Fruit fly (Drosophila melanogaster) whole organism, embryonic: ENCODE results near the gene CG11147.
A peak's percentile ranks its signal among the peaks of the same experiment; 100 is the strongest.

Experiments used
- Bgb ChIP-seq: fragments of 200-800 bp; sonication (Bioruptor generic); IDR thresholded peaks from 2 replicates; pipeline ENCODE4 v1.3.6; 2022; ENCODE audit warnings: missing biosample characterization, missing genetic modification characterization; ENCODE audit not compliant: partially characterized antibody
- CG10274 ChIP-seq: fragments of 200-800 bp; sonication (Bioruptor generic); optimal IDR thresholded peaks from 3 replicates; lab custom pipeline; 2017; ENCODE audit warnings: missing biosample characterization, mild to moderate bottlenecking, missing genetic modification characterization
- CG12155 ChIP-seq: fragments of 200-800 bp; sonication (Bioruptor generic); optimal IDR thresholded peaks from 3 replicates; lab custom pipeline; 2016; ENCODE audit warnings: missing biosample characterization, missing genetic modification characterization
- CG12236 ChIP-seq: fragments of 200-800 bp; sonication (Bioruptor generic); optimal IDR thresholded peaks from 2 replicates; lab custom pipeline; 2016; ENCODE audit warnings: missing biosample characterization, missing genetic modification characterization
- CG12769 ChIP-seq: fragments of 200-800 bp; sonication (Bioruptor generic); optimal IDR thresholded peaks from 2 replicates; lab custom pipeline; 2019; ENCODE audit warnings: missing biosample characterization, mild to moderate bottlenecking, missing genetic modification characterization, moderate library complexity
- CG13287 ChIP-seq: fragments of 200-800 bp; sonication (Bioruptor generic); IDR thresholded peaks from 2 replicates; pipeline ENCODE4 v1.3.6; 2022; ENCODE audit warnings: missing biosample characterization, missing genetic modification characterization; ENCODE audit not compliant: partially characterized antibody
- CG1603 ChIP-seq: fragments of 200-800 bp; sonication (Bioruptor generic); optimal IDR thresholded peaks from 2 replicates; lab custom pipeline; 2019; ENCODE audit warnings: missing biosample characterization, mild to moderate bottlenecking, missing genetic modification characterization, moderate library complexity
- CG17385 ChIP-seq: fragments of 200-800 bp; sonication (Bioruptor generic); optimal IDR thresholded peaks from 3 replicates; lab custom pipeline; 2018; ENCODE audit warnings: missing biosample characterization, mild to moderate bottlenecking, missing genetic modification characterization
- CG2199 ChIP-seq: fragments of 200-800 bp; sonication (Bioruptor generic); IDR thresholded peaks from 3 replicates; pipeline ENCODE4 v1.3.6; 2022; ENCODE audit warnings: missing biosample characterization, missing genetic modification characterization
- CG2678 ChIP-seq: fragments of 200-800 bp; sonication (Bioruptor generic); optimal IDR thresholded peaks from 3 replicates; lab custom pipeline; 2019; ENCODE audit warnings: missing biosample characterization, mild to moderate bottlenecking, missing genetic modification characterization, moderate library complexity
- CG3281 ChIP-seq: fragments of 200-800 bp; sonication (Bioruptor generic); optimal IDR thresholded peaks from 3 replicates; lab custom pipeline; 2017; ENCODE audit warnings: missing biosample characterization, mild to moderate bottlenecking, missing genetic modification characterization
- CG3407 ChIP-seq: fragments of 200-800 bp; sonication (Bioruptor generic); optimal IDR thresholded peaks from 2 replicates; lab custom pipeline; 2018; ENCODE audit warnings: missing biosample characterization, mild to moderate bottlenecking, missing genetic modification characterization
- CG34376 ChIP-seq: fragments of 200-800 bp; sonication (Bioruptor generic); optimal IDR thresholded peaks from 2 replicates; lab custom pipeline; 2018; ENCODE audit warnings: missing biosample characterization, mild to moderate bottlenecking, missing genetic modification characterization
- CG4424 ChIP-seq: fragments of 200-800 bp; sonication (Bioruptor generic); optimal IDR thresholded peaks from 3 replicates; lab custom pipeline; 2016; ENCODE audit warnings: missing biosample characterization, missing genetic modification characterization
- CG6683 ChIP-seq: fragments of 200-800 bp; sonication (Bioruptor generic); optimal IDR thresholded peaks from 2 replicates; lab custom pipeline; 2017; ENCODE audit warnings: missing biosample characterization, mild to moderate bottlenecking, missing genetic modification characterization, missing genetic modification reagents
- CG7556 ChIP-seq: fragments of 200-800 bp; sonication (Bioruptor generic); optimal IDR thresholded peaks from 2 replicates; lab custom pipeline; 2017; ENCODE audit warnings: missing biosample characterization, mild to moderate bottlenecking, missing genetic modification characterization
- CG9609 ChIP-seq: fragments of 200-800 bp; sonication (Bioruptor generic); optimal IDR thresholded peaks from 3 replicates; lab custom pipeline; 2016; ENCODE audit warnings: missing biosample characterization, missing genetic modification characterization
- D19B ChIP-seq: fragments of 200-800 bp; sonication (Bioruptor generic); optimal IDR thresholded peaks from 2 replicates; lab custom pipeline; 2017; ENCODE audit warnings: missing biosample characterization, mild to moderate bottlenecking, missing genetic modification characterization
- H2.0 ChIP-seq: fragments of 200-800 bp; sonication (Bioruptor generic); IDR thresholded peaks from 2 replicates; pipeline ENCODE4 v1.3.6; 2022; ENCODE audit warnings: missing biosample characterization, missing genetic modification characterization
- HLH4C ChIP-seq: fragments of 200-800 bp; sonication (Bioruptor generic); IDR thresholded peaks from 3 replicates; pipeline ENCODE4 v1.3.6; 2022; ENCODE audit warnings: missing biosample characterization, missing genetic modification characterization; ENCODE audit not compliant: partially characterized antibody
- Hmr ChIP-seq: fragments of 200-800 bp; sonication (Bioruptor generic); optimal IDR thresholded peaks from 3 replicates; lab custom pipeline; 2017; ENCODE audit warnings: mild to moderate bottlenecking, missing biosample characterization, missing genetic modification reagents, missing genetic modification characterization
- Lim3 ChIP-seq: fragments of 200-800 bp; sonication (Bioruptor generic); IDR thresholded peaks from 2 replicates; pipeline ENCODE4 v1.3.6; 2022; ENCODE audit warnings: missing biosample characterization, missing genetic modification characterization
- Max ChIP-seq: fragments of 200-800 bp; sonication (Bioruptor generic); optimal IDR thresholded peaks from 2 replicates; lab custom pipeline; 2016; ENCODE audit warnings: missing biosample characterization, mild to moderate bottlenecking, missing genetic modification characterization
- Med ChIP-seq: fragments of 200-800 bp; sonication (Bioruptor generic); peaks from one replicate; lab custom pipeline; 2016; ENCODE audit warnings: missing biosample characterization, missing genetic modification characterization, mild to moderate bottlenecking, inconsistent platforms, moderate library complexity
- Ravus ChIP-seq: fragments of 200-800 bp; sonication (Bioruptor generic); IDR thresholded peaks from 2 replicates; pipeline ENCODE4 v1.3.6; 2022; ENCODE audit warnings: missing biosample characterization, missing genetic modification characterization
- Rfx ChIP-seq: fragments of 200-800 bp; sonication (Bioruptor generic); IDR thresholded peaks from 2 replicates; pipeline ENCODE4 v1.3.6; 2022; ENCODE audit warnings: missing biosample characterization, missing genetic modification characterization
- Sin3A ChIP-seq: fragments of >200 bp; optimal IDR thresholded peaks from 2 replicates; lab custom pipeline; 2018
- Sox100B ChIP-seq: fragments of 200-800 bp; sonication (Bioruptor generic); optimal IDR thresholded peaks from 3 replicates; lab custom pipeline; 2018; ENCODE audit warnings: missing biosample characterization, mild to moderate bottlenecking, missing genetic modification characterization
- TFAM ChIP-seq: fragments of 200-800 bp; sonication (Bioruptor generic); optimal IDR thresholded peaks from 2 replicates; lab custom pipeline; 2017; ENCODE audit warnings: missing biosample characterization, missing genetic modification characterization, inconsistent platforms
- Xbp1 ChIP-seq: fragments of 200-800 bp; sonication (Bioruptor generic); optimal IDR thresholded peaks from 3 replicates; lab custom pipeline; 2016; ENCODE audit warnings: missing biosample characterization, mild to moderate bottlenecking, missing genetic modification characterization
- ab ChIP-seq: fragments of 200-800 bp; sonication (Bioruptor generic); optimal IDR thresholded peaks from 2 replicates; lab custom pipeline; 2016; ENCODE audit warnings: missing biosample characterization, missing genetic modification characterization
- caup ChIP-seq: fragments of 200-800 bp; sonication (Bioruptor generic); optimal IDR thresholded peaks from 3 replicates; lab custom pipeline; 2017; ENCODE audit warnings: missing biosample characterization, mild to moderate bottlenecking, missing genetic modification characterization, moderate library complexity; ENCODE audit not compliant: severe bottlenecking
- cwo ChIP-seq: fragments of 200-800 bp; sonication (Bioruptor generic); optimal IDR thresholded peaks from 3 replicates; lab custom pipeline; 2017; ENCODE audit warnings: missing biosample characterization, missing genetic modification characterization, mild to moderate bottlenecking, moderate library complexity, missing genetic modification reagents
- dimm ChIP-seq: fragments of 200-800 bp; sonication (Bioruptor generic); IDR thresholded peaks from 2 replicates; pipeline ENCODE4 v1.3.6; 2022; ENCODE audit warnings: missing biosample characterization, missing genetic modification characterization
- dysf ChIP-seq: fragments of 200-800 bp; sonication (Bioruptor generic); IDR thresholded peaks from 3 replicates; pipeline ENCODE4 v1.3.6; 2022; ENCODE audit warnings: missing biosample characterization, missing genetic modification characterization
- ems ChIP-seq: fragments of 200-800 bp; sonication (Bioruptor generic); optimal IDR thresholded peaks from 3 replicates; lab custom pipeline; 2016; ENCODE audit warnings: missing biosample characterization, missing genetic modification characterization
- fd96Cb ChIP-seq: fragments of 200-800 bp; sonication (Bioruptor generic); optimal IDR thresholded peaks from 2 replicates; lab custom pipeline; 2018; ENCODE audit warnings: missing biosample characterization, mild to moderate bottlenecking, missing genetic modification characterization, moderate library complexity
- ftz-f1 ChIP-seq: fragments of 200-800 bp; sonication (Bioruptor generic); optimal IDR thresholded peaks from 2 replicates; lab custom pipeline; 2016; ENCODE audit warnings: missing biosample characterization, missing genetic modification characterization
- grau ChIP-seq: fragments of 200-800 bp; optimal IDR thresholded peaks from 3 replicates; lab custom pipeline; 2019; ENCODE audit warnings: missing biosample characterization, mild to moderate bottlenecking, missing genetic modification characterization, moderate library complexity
- kay ChIP-seq: fragments of 200-800 bp; sonication (Bioruptor generic); optimal IDR thresholded peaks from 2 replicates; lab custom pipeline; 2016; ENCODE audit warnings: missing biosample characterization, missing genetic modification characterization
- lilli ChIP-seq: fragments of 200-800 bp; sonication (Bioruptor generic); optimal IDR thresholded peaks from 3 replicates; lab custom pipeline; 2016; ENCODE audit warnings: missing biosample characterization, missing genetic modification characterization
- lmd ChIP-seq: fragments of 200-800 bp; sonication (Bioruptor generic); IDR thresholded peaks from 2 replicates; pipeline ENCODE4 v1.3.6; 2022; ENCODE audit warnings: missing biosample characterization, missing genetic modification characterization
- maf-S ChIP-seq: fragments of 200-800 bp; sonication (Bioruptor generic); optimal IDR thresholded peaks from 2 replicates; lab custom pipeline; 2016; ENCODE audit warnings: missing biosample characterization, missing genetic modification characterization
- mam ChIP-seq: fragments of 200-800 bp; sonication (Bioruptor generic); optimal IDR thresholded peaks from 3 replicates; lab custom pipeline; 2016; ENCODE audit warnings: missing biosample characterization, missing genetic modification characterization
- nerfin-2 ChIP-seq: fragments of 200-800 bp; sonication (Bioruptor generic); IDR thresholded peaks from 2 replicates; pipeline ENCODE4 v1.3.6; 2022; ENCODE audit warnings: missing biosample characterization, missing genetic modification characterization; ENCODE audit not compliant: partially characterized antibody
- peb ChIP-seq: fragments of 200-800 bp; sonication (Bioruptor generic); IDR thresholded peaks from 2 replicates; pipeline ENCODE4 v1.3.6; 2022; ENCODE audit warnings: missing biosample characterization, missing genetic modification characterization
- slbo ChIP-seq: fragments of 200-800 bp; sonication (Bioruptor generic); IDR thresholded peaks from 2 replicates; pipeline ENCODE4 v1.3.6; 2022; ENCODE audit warnings: missing biosample characterization, missing genetic modification characterization
- slp2 ChIP-seq: fragments of 200-800 bp; sonication (Bioruptor generic); optimal IDR thresholded peaks from 2 replicates; lab custom pipeline; 2016; ENCODE audit warnings: missing biosample characterization, missing genetic modification characterization
- sr ChIP-seq: fragments of 200-800 bp; sonication (Bioruptor generic); IDR thresholded peaks from 3 replicates; pipeline ENCODE4 v1.3.6; 2022; ENCODE audit warnings: missing biosample characterization, missing genetic modification characterization
- sug ChIP-seq: fragments of 200-800 bp; optimal IDR thresholded peaks from 2 replicates; lab custom pipeline; 2019; ENCODE audit warnings: missing biosample characterization, mild to moderate bottlenecking, missing genetic modification characterization, moderate library complexity
- twi ChIP-seq: fragments of 200-800 bp; optimal IDR thresholded peaks from 2 replicates; lab custom pipeline; 2019; ENCODE audit warnings: missing biosample characterization, mild to moderate bottlenecking, missing genetic modification characterization, moderate library complexity
- zfh2 ChIP-seq: fragments of 200-800 bp; sonication (Bioruptor generic); optimal IDR thresholded peaks from 2 replicates; lab custom pipeline; 2016; ENCODE audit warnings: missing biosample characterization, missing genetic modification characterization

The CG11147 gene

dm6 chr2L:5778157-5778556, 37.1 kb upstream of the CG11147 start (continued):
- TF ChIP-seq ems (GFP tag; lab: Kevin White, UChicago) (no peak), D19B (GFP tag; lab: Kevin White, UChicago) (peak; percentile 89), kay (no peak), CG1603 (tag; lab: Kevin White, UChicago) (peak; percentile 16), CG12155 (no peak), dimm (GFP tag; lab: Robert Waterston, UW) (no peak), CG3407 (GFP tag; lab: Kevin White, UChicago) (no peak), CG6683 (GFP tag; lab: Kevin White, UChicago) (no peak), Hmr (GFP tag; lab: Kevin White, UChicago) (peak; percentile 54), zfh2 (GFP tag; lab: Kevin White, UChicago) (peak; percentile 17), CG2199 (no peak), CG4424 (GFP tag; lab: Kevin White, UChicago) (no peak), mam (peak; percentile 1), Ravus (GFP tag; lab: Robert Waterston, UW) (no peak), Sin3A (lab: Kevin White, UChicago) (no peak), CG17385 (GFP tag; lab: Kevin White, UChicago) (peak; percentile 39), Med (GFP tag; lab: Kevin White, UChicago) (peak; percentile 78), TFAM (GFP tag; lab: Kevin White, UChicago) (no peak), lmd (peak; percentile 40; the same call in 1 of the 2 replicates), cwo (peak; percentile 3), Bgb (GFP tag; lab: Robert Waterston, UW) (peak; percentile 54), CG9609 (GFP tag; lab: Kevin White, UChicago) (peak; percentile 6), Rfx (GFP tag; lab: Robert Waterston, UW) (0 out of 2 replicates have a peak, but pooled peaks have one; percentile 32), Sox100B (GFP tag; lab: Kevin White, UChicago) (no peak), ab (no peak), CG12236 (no peak), ftz-f1 (no peak), CG13287 (0 out of 2 replicates have a peak, but pooled peaks have one; percentile 21), CG3281 (peak; percentile 5), Lim3 (GFP tag; lab: Robert Waterston, UW) (no peak), slp2 (GFP tag; lab: Kevin White, UChicago) (no peak), twi (tag; lab: Kevin White, UChicago) (no peak), HLH4C (GFP tag; lab: Robert Waterston, UW) (peak; percentile 84), CG10274 (no peak), sug (tag; lab: Kevin White, UChicago) (no peak), caup (GFP tag; lab: Kevin White, UChicago) (no peak), Xbp1 (GFP tag; lab: Kevin White, UChicago) (no peak), Max (GFP tag; lab: Kevin White, UChicago) (no peak), CG7556 (GFP tag; lab: Kevin White, UChicago) (peak; percentile 18), peb (no peak), fd96Cb (tag; lab: Kevin White, UChicago) (no peak), nerfin-2 (GFP tag; lab: Robert Waterston, UW) (peak; percentile 68), slbo (GFP tag; lab: Robert Waterston, UW) (peak; percentile 50), maf-S (GFP tag; lab: Kevin White, UChicago) (no peak), CG2678 (tag; lab: Kevin White, UChicago) (peak; percentile 50), dysf (GFP tag; lab: Robert Waterston, UW) (peak; percentile 66), H2.0 (GFP tag; lab: Robert Waterston, UW) (peak; percentile 17; the same call in 1 of the 2 replicates), lilli (GFP tag; lab: Kevin White, UChicago) (peak; percentile 6), CG12769 (tag; lab: Kevin White, UChicago) (peak; percentile 48), grau (tag; lab: Kevin White, UChicago) (peak; percentile 40), sr (GFP tag; lab: Robert Waterston, UW) (no peak), CG34376 (GFP tag; lab: Kevin White, UChicago) (no peak)
